Fruit fly (Drosophila melanogaster) whole organism, prepupa: ENCODE results near the gene Ugt36E1.
A peak's percentile ranks its signal among the peaks of the same experiment; 100 is the strongest.

Experiments
- CG10631 ChIP-seq: fragments of 200-800 bp; sonication (Bioruptor generic); optimal IDR thresholded peaks from 2 replicates; lab custom pipeline; 2016; ENCODE audit warnings: missing biosample characterization, missing genetic modification characterization
- CG10669 ChIP-seq: fragments of 200-800 bp; sonication (Bioruptor generic); optimal IDR thresholded peaks from 3 replicates; lab custom pipeline; 2018; ENCODE audit warnings: missing biosample characterization, mild to moderate bottlenecking, missing genetic modification characterization, moderate library complexity
- CG11294 ChIP-seq: fragments of 200-800 bp; sonication (Bioruptor generic); IDR thresholded peaks from 2 replicates; pipeline ENCODE4 v1.3.6; 2022; ENCODE audit warnings: missing biosample characterization, missing genetic modification characterization
- CG11762 ChIP-seq: fragments of 200-800 bp; sonication (Bioruptor generic); optimal IDR thresholded peaks from 3 replicates; lab custom pipeline; 2016; ENCODE audit warnings: missing biosample characterization, missing genetic modification characterization; ENCODE audit not compliant: insufficient read depth
- CG11902 ChIP-seq: fragments of 200-800 bp; sonication (Bioruptor generic); optimal IDR thresholded peaks from 3 replicates; lab custom pipeline; 2016; ENCODE audit warnings: missing biosample characterization, missing genetic modification characterization
- CG15336 ChIP-seq: fragments of 200-800 bp; sonication (Bioruptor generic); IDR thresholded peaks from 2 replicates; pipeline ENCODE4 v1.3.6; 2022; ENCODE audit warnings: missing biosample characterization, missing genetic modification characterization
- CG16779 ChIP-seq: fragments of 200-800 bp; sonication (Bioruptor generic); optimal IDR thresholded peaks from 3 replicates; lab custom pipeline; 2017; ENCODE audit warnings: missing biosample characterization, mild to moderate bottlenecking, missing genetic modification characterization
- CG3032 ChIP-seq: fragments of 200-800 bp; optimal IDR thresholded peaks from 2 replicates; lab custom pipeline; 2019; ENCODE audit warnings: missing biosample characterization, mild to moderate bottlenecking, missing genetic modification characterization, moderate library complexity
- CG31627 ChIP-seq: fragments of 200-800 bp; sonication (Bioruptor generic); optimal IDR thresholded peaks from 3 replicates; lab custom pipeline; 2016; ENCODE audit warnings: missing biosample characterization, missing genetic modification characterization
- CG32006 ChIP-seq: fragments of 200-800 bp; sonication (Bioruptor generic); optimal IDR thresholded peaks from 3 replicates; lab custom pipeline; 2017; ENCODE audit warnings: missing biosample characterization, mild to moderate bottlenecking, missing genetic modification characterization
- CG3919 ChIP-seq: fragments of 200-800 bp; sonication (Bioruptor generic); optimal IDR thresholded peaks from 3 replicates; lab custom pipeline; 2016; ENCODE audit warnings: missing biosample characterization, missing genetic modification characterization
- CG4318 ChIP-seq: fragments of 200-800 bp; sonication (Bioruptor generic); optimal IDR thresholded peaks from 3 replicates; lab custom pipeline; 2017; ENCODE audit warnings: missing biosample characterization, mild to moderate bottlenecking, missing genetic modification characterization
- CG6163 ChIP-seq: fragments of 200-800 bp; sonication (Bioruptor generic); IDR thresholded peaks from 3 replicates; pipeline ENCODE4 v1.3.6; 2022; ENCODE audit warnings: missing biosample characterization, missing genetic modification characterization
- CG6276 ChIP-seq: fragments of 200-800 bp; sonication (Bioruptor generic); optimal IDR thresholded peaks from 2 replicates; lab custom pipeline; 2017; ENCODE audit warnings: missing biosample characterization, mild to moderate bottlenecking, missing genetic modification characterization
- CG6792 ChIP-seq: fragments of 200-800 bp; sonication (Bioruptor generic); optimal IDR thresholded peaks from 3 replicates; lab custom pipeline; 2016; ENCODE audit warnings: missing biosample characterization, missing genetic modification characterization
- CG6808 ChIP-seq: fragments of 200-800 bp; sonication (Bioruptor generic); optimal IDR thresholded peaks from 3 replicates; lab custom pipeline; 2017; ENCODE audit warnings: missing biosample characterization, missing genetic modification characterization, mild to moderate bottlenecking, moderate library complexity, missing genetic modification reagents
- CG6854 ChIP-seq: fragments of 200-800 bp; sonication (Bioruptor generic); optimal IDR thresholded peaks from 2 replicates; lab custom pipeline; 2017; ENCODE audit warnings: missing biosample characterization, mild to moderate bottlenecking, missing genetic modification characterization
- CG8119 ChIP-seq: fragments of 200-800 bp; sonication (Bioruptor generic); IDR thresholded peaks from 3 replicates; pipeline ENCODE4 v1.3.6; 2022; ENCODE audit warnings: missing biosample characterization, missing genetic modification characterization
- CG8632 ChIP-seq: fragments of 200-800 bp; sonication (Bioruptor generic); optimal IDR thresholded peaks from 3 replicates; lab custom pipeline; 2016; ENCODE audit warnings: missing biosample characterization, missing genetic modification characterization
- CG9139 ChIP-seq: fragments of 200-800 bp; sonication (Bioruptor generic); optimal IDR thresholded peaks from 3 replicates; lab custom pipeline; 2017; ENCODE audit warnings: missing biosample characterization, mild to moderate bottlenecking, missing genetic modification characterization
- Eip75B ChIP-seq: fragments of 200-800 bp; sonication (Bioruptor generic); optimal IDR thresholded peaks from 3 replicates; lab custom pipeline; 2016; ENCODE audit warnings: missing biosample characterization, missing genetic modification characterization
- Eip78C ChIP-seq: fragments of 200-800 bp; sonication (Bioruptor generic); peaks from one replicate; lab custom pipeline; 2016; ENCODE audit warnings: missing biosample characterization, missing genetic modification characterization
- Eip93F ChIP-seq: fragments of 200-800 bp; sonication (Bioruptor generic); optimal IDR thresholded peaks from 2 replicates; lab custom pipeline; 2016; ENCODE audit warnings: missing biosample characterization, mild to moderate bottlenecking, missing genetic modification characterization
- Ets21C ChIP-seq: fragments of 200-800 bp; sonication (Bioruptor generic); optimal IDR thresholded peaks from 3 replicates; lab custom pipeline; 2016; ENCODE audit warnings: missing biosample characterization, missing genetic modification characterization
- Ets96B ChIP-seq: fragments of 200-800 bp; optimal IDR thresholded peaks from 2 replicates; lab custom pipeline; 2019; ENCODE audit warnings: missing biosample characterization, mild to moderate bottlenecking, missing genetic modification characterization, moderate library complexity
- Gug ChIP-seq: fragments of 200-800 bp; sonication (Bioruptor generic); IDR thresholded peaks from 2 replicates; pipeline ENCODE4 v1.3.6; 2022; ENCODE audit warnings: missing biosample characterization, missing genetic modification characterization
- Hr38 ChIP-seq: sonication (Bioruptor generic); optimal IDR thresholded peaks from 2 replicates; lab custom pipeline; 2016; ENCODE audit warnings: missing biosample characterization, missing genetic modification characterization
- Hr4 ChIP-seq: fragments of 200-800 bp; sonication (Bioruptor generic); optimal IDR thresholded peaks from 3 replicates; lab custom pipeline; 2016; ENCODE audit warnings: missing biosample characterization, missing genetic modification characterization
- Lpt ChIP-seq: fragments of 200-800 bp; sonication (Bioruptor generic); optimal IDR thresholded peaks from 3 replicates; lab custom pipeline; 2016; ENCODE audit warnings: missing biosample characterization, missing genetic modification characterization
- Met ChIP-seq: fragments of 200-800 bp; sonication (Bioruptor generic); optimal IDR thresholded peaks from 3 replicates; lab custom pipeline; 2016; ENCODE audit warnings: missing biosample characterization, missing genetic modification characterization
- OdsH ChIP-seq: fragments of 200-800 bp; sonication (Bioruptor generic); optimal IDR thresholded peaks from 3 replicates; lab custom pipeline; 2016; ENCODE audit warnings: missing biosample characterization, missing genetic modification characterization
- Smox ChIP-seq: fragments of 200-800 bp; sonication (Bioruptor generic); optimal IDR thresholded peaks from 3 replicates; lab custom pipeline; 2016; ENCODE audit warnings: missing biosample characterization, missing genetic modification characterization
- Sox102F ChIP-seq: fragments of 200-800 bp; sonication (Bioruptor generic); optimal IDR thresholded peaks from 2 replicates; lab custom pipeline; 2016; ENCODE audit warnings: missing biosample characterization, mild to moderate bottlenecking, missing genetic modification characterization
- Sox14 ChIP-seq: fragments of 200-800 bp; sonication (Bioruptor generic); optimal IDR thresholded peaks from 3 replicates; lab custom pipeline; 2016; ENCODE audit warnings: missing biosample characterization, missing genetic modification characterization
- Sox15 ChIP-seq: fragments of 200-800 bp; sonication (Bioruptor generic); optimal IDR thresholded peaks from 3 replicates; lab custom pipeline; 2016; ENCODE audit warnings: missing biosample characterization, missing genetic modification characterization
- achi ChIP-seq: fragments of 200-800 bp; sonication (Bioruptor generic); optimal IDR thresholded peaks from 3 replicates; lab custom pipeline; 2016; ENCODE audit warnings: missing biosample characterization, missing genetic modification characterization
- acj6 ChIP-seq: fragments of 200-800 bp; sonication (Bioruptor generic); optimal IDR thresholded peaks from 3 replicates; lab custom pipeline; 2016; ENCODE audit warnings: missing biosample characterization, missing genetic modification characterization
- cyc ChIP-seq: fragments of 200-800 bp; sonication (Bioruptor generic); optimal IDR thresholded peaks from 3 replicates; lab custom pipeline; 2016; ENCODE audit warnings: missing biosample characterization, missing genetic modification characterization
- dac ChIP-seq: fragments of 200-800 bp; sonication (Bioruptor generic); optimal IDR thresholded peaks from 2 replicates; lab custom pipeline; 2017; ENCODE audit warnings: missing biosample characterization, mild to moderate bottlenecking, missing genetic modification characterization
- eg ChIP-seq: fragments of 200-800 bp; sonication (Bioruptor generic); IDR thresholded peaks from 3 replicates; pipeline ENCODE4 v1.3.6; 2022; ENCODE audit warnings: missing biosample characterization, missing genetic modification characterization
- esn ChIP-seq: fragments of 200-800 bp; sonication (Bioruptor generic); optimal IDR thresholded peaks from 2 replicates; lab custom pipeline; 2016; ENCODE audit warnings: missing biosample characterization, mild to moderate bottlenecking, missing genetic modification characterization, moderate library complexity
- fd59A ChIP-seq: fragments of 200-800 bp; sonication (Bioruptor generic); optimal IDR thresholded peaks from 2 replicates; lab custom pipeline; 2017; ENCODE audit warnings: missing biosample characterization, mild to moderate bottlenecking, missing genetic modification characterization, missing genetic modification reagents
- net ChIP-seq: fragments of 200-800 bp; sonication (Bioruptor generic); optimal IDR thresholded peaks from 3 replicates; lab custom pipeline; 2016; ENCODE audit warnings: missing biosample characterization, missing genetic modification characterization
- pdm3 ChIP-seq: fragments of 200-800 bp; sonication (Bioruptor generic); optimal IDR thresholded peaks from 3 replicates; lab custom pipeline; 2016; ENCODE audit warnings: missing biosample characterization, missing genetic modification characterization
- salr ChIP-seq, 2 experiments: fragments of 200-800 bp; sonication (Bioruptor generic); optimal IDR thresholded peaks; 3 replicates each; lab custom pipeline; 2016 to 2018; ENCODE audit warnings: missing biosample characterization in 2 of 2, missing genetic modification characterization in 2 of 2, mild to moderate bottlenecking in 1 of 2
- spab ChIP-seq: fragments of 200-800 bp; sonication (Bioruptor generic); optimal IDR thresholded peaks from 2 replicates; lab custom pipeline; 2017; ENCODE audit warnings: missing biosample characterization, mild to moderate bottlenecking, missing genetic modification characterization, missing genetic modification reagents
- ss ChIP-seq, 2 experiments: fragments of 200-800 bp; sonication (Bioruptor generic); optimal IDR thresholded peaks; 2 replicates in 1 of 2; 3 replicates in 1 of 2; lab custom pipeline; 2017 to 2018; ENCODE audit warnings: mild to moderate bottlenecking in 2 of 2, missing biosample characterization in 2 of 2, missing genetic modification characterization in 2 of 2, moderate library complexity in 1 of 2
- svp ChIP-seq: fragments of 200-800 bp; sonication (Bioruptor generic); peaks from one replicate; lab custom pipeline; 2016; ENCODE audit warnings: missing biosample characterization, missing genetic modification characterization
- vri ChIP-seq: fragments of 200-800 bp; sonication (Bioruptor generic); optimal IDR thresholded peaks from 3 replicates; lab custom pipeline; 2016; ENCODE audit warnings: missing biosample characterization, mild to moderate bottlenecking, missing genetic modification characterization

The Ugt36E1 gene

dm6 chr2L:18809486-18809885 lies 17.1 kb upstream of the Ugt36E1 start:
- TF ChIP-seq Sox14 (no peak), CG32006 (no peak), eg (no peak), CG3032 (tag; lab: Kevin White, UChicago) (no peak), CG6808 (GFP tag; lab: Kevin White, UChicago) (no peak), CG6276 (GFP tag; lab: Kevin White, UChicago) (no peak), fd59A (no peak), Eip78C (GFP tag; lab: Kevin White, UChicago) (no peak), Hr38 (GFP tag; lab: Kevin White, UChicago) (no peak), ss (GFP tag; optimal IDR thresholded peaks at IDR 0.05; lab: Kevin White, UChicago) (no peak), Eip93F (GFP tag; lab: Kevin White, UChicago) (no peak), Hr4 (GFP tag; lab: Kevin White, UChicago) (no peak)

- TF ChIP-seq Sox102F, result no peak
- no peak for TF ChIP-seq Lpt
- TF ChIP-seq CG3919, result no peak
- no peak for TF ChIP-seq vri (GFP tag; lab: Kevin White, UChicago)
- TF ChIP-seq CG10631 (GFP tag; lab: Kevin White, UChicago), result peak; percentile 21
- no peak for TF ChIP-seq CG31627
- peak; percentile 11 for TF ChIP-seq achi (GFP tag; lab: Kevin White, UChicago)
- TF ChIP-seq CG6792, result no peak
- no peak for TF ChIP-seq cyc (GFP tag; lab: Kevin White, UChicago)
- peak; percentile 16 for TF ChIP-seq Smox (GFP tag; lab: Kevin White, UChicago)
- TF ChIP-seq CG16779, result no peak
- no peak for TF ChIP-seq salr (GFP tag; optimal IDR thresholded peaks at IDR 0.05; lab: Kevin White, UChicago)
- peak; percentile 37 for TF ChIP-seq CG6808 (GFP tag; lab: Kevin White, UChicago)
- no peak for TF ChIP-seq Gug (GFP tag; lab: Robert Waterston, UW)
- peak; percentile 40 for TF ChIP-seq CG3032 (tag; lab: Kevin White, UChicago)
- TF ChIP-seq Sox14, result no peak
- no peak for TF ChIP-seq CG4318 (GFP tag; lab: Kevin White, UChicago)
- no peak for TF ChIP-seq esn (GFP tag; lab: Kevin White, UChicago)
- peak; percentile 38 for TF ChIP-seq Ets96B (tag; lab: Kevin White, UChicago)
- peak; percentile 9 for TF ChIP-seq acj6 (GFP tag; lab: Kevin White, UChicago)
- TF ChIP-seq CG32006, result no peak
- TF ChIP-seq pdm3, result no peak
- TF ChIP-seq Eip78C (GFP tag; lab: Kevin White, UChicago), result peak; percentile 74
- TF ChIP-seq Hr4 (GFP tag; lab: Kevin White, UChicago), result no peak
- TF ChIP-seq ss (GFP tag; optimal IDR thresholded peaks at IDR 0.05; lab: Kevin White, UChicago), result peak in 1 of 2 experiments; percentile 43
- TF ChIP-seq OdsH, result peak; percentile 32
- no peak for TF ChIP-seq Ets21C (GFP tag; lab: Kevin White, UChicago)
- no peak for TF ChIP-seq Met (GFP tag; lab: Kevin White, UChicago)
- TF ChIP-seq CG6276 (GFP tag; lab: Kevin White, UChicago), result no peak
- TF ChIP-seq CG6163, result 0 out of 3 replicates have a peak, but pooled peaks have one; percentile 12
- TF ChIP-seq CG8632, result peak; percentile 50
- TF ChIP-seq CG11762 (GFP tag; lab: Kevin White, UChicago), result no peak
- TF ChIP-seq Sox15 (GFP tag; lab: Kevin White, UChicago), result peak; percentile 10
- TF ChIP-seq eg, result no peak
- no peak for TF ChIP-seq Eip75B
- TF ChIP-seq dac (GFP tag; lab: Kevin White, UChicago), result no peak
- TF ChIP-seq CG9139 (GFP tag; lab: Kevin White, UChicago), result no peak
- TF ChIP-seq CG15336, result no peak
- TF ChIP-seq spab (GFP tag; lab: Kevin White, UChicago), result peak; percentile 12
- no peak for TF ChIP-seq CG8119 (GFP tag; lab: Robert Waterston, UW)
- no peak for TF ChIP-seq net (GFP tag; lab: Kevin White, UChicago)
- peak; percentile 49 for TF ChIP-seq CG10669
- TF ChIP-seq CG11902 (GFP tag; lab: Kevin White, UChicago), result peak; percentile 30
- TF ChIP-seq CG11294 (GFP tag; lab: Robert Waterston, UW), result no peak
- peak; percentile 60 for TF ChIP-seq svp (GFP tag; lab: Kevin White, UChicago)
- TF ChIP-seq CG6854, result no peak
Measured at dm6 chr2L:18810960-18811642, 15.5 kb upstream of the Ugt36E1 start, which contains the start of the genes CG10570 and CG42502. Gene CG10570 (minus strand): TSS chr2L:18811252. Gene CG42502 (minus strand): TSS chr2L:18811252.
